Fruit fly (Drosophila melanogaster) whole organism, embryonic: ENCODE data around the gene CG33941.

Experiments
- Blimp-1 ChIP-seq: fragments of 200-800 bp; sonication (Bioruptor generic); optimal IDR thresholded peaks from 3 replicates; lab custom pipeline; 2018; ENCODE audit warnings: missing biosample characterization, missing genetic modification characterization, mild to moderate bottlenecking, moderate library complexity, missing genetic modification reagents
- CG10321 ChIP-seq: fragments of 200-800 bp; sonication (Bioruptor generic); IDR thresholded peaks from 2 replicates; pipeline ENCODE4 v1.3.6; 2022; ENCODE audit warnings: missing biosample characterization, missing genetic modification characterization
- CG11247 ChIP-seq: fragments of 200-800 bp; sonication (Bioruptor generic); IDR thresholded peaks from 2 replicates; pipeline ENCODE4 v1.3.6; 2022; ENCODE audit warnings: missing biosample characterization, missing genetic modification characterization
- CG11560 ChIP-seq: fragments of 200-800 bp; sonication (Bioruptor generic); IDR thresholded peaks from 3 replicates; pipeline ENCODE4 v1.3.6; 2022; ENCODE audit warnings: missing biosample characterization, missing genetic modification characterization
- CG12155 ChIP-seq: fragments of 200-800 bp; sonication (Bioruptor generic); optimal IDR thresholded peaks from 3 replicates; lab custom pipeline; 2016; ENCODE audit warnings: missing biosample characterization, missing genetic modification characterization
- CG13775 ChIP-seq: fragments of 200-800 bp; sonication (Bioruptor generic); optimal IDR thresholded peaks from 3 replicates; lab custom pipeline; 2017; ENCODE audit warnings: missing biosample characterization, mild to moderate bottlenecking, missing genetic modification characterization
- CG16779 ChIP-seq: fragments of 200-800 bp; sonication (Bioruptor generic); IDR thresholded peaks from 2 replicates; pipeline ENCODE4 v1.3.6; 2022; ENCODE audit warnings: missing biosample characterization, missing genetic modification characterization
- CG17802 ChIP-seq: fragments of 200-800 bp; sonication (Bioruptor generic); optimal IDR thresholded peaks from 2 replicates; lab custom pipeline; 2018; ENCODE audit warnings: missing biosample characterization, mild to moderate bottlenecking, missing genetic modification characterization, moderate library complexity
- CG18011 ChIP-seq: fragments of 200-800 bp; sonication (Bioruptor generic); optimal IDR thresholded peaks from 2 replicates; lab custom pipeline; 2017; ENCODE audit warnings: missing biosample characterization, missing genetic modification characterization, mild to moderate bottlenecking, moderate library complexity, missing genotype
- CG18619 ChIP-seq: fragments of 200-800 bp; sonication (Bioruptor generic); optimal IDR thresholded peaks from 3 replicates; lab custom pipeline; 2017; ENCODE audit warnings: missing biosample characterization, mild to moderate bottlenecking, missing genetic modification characterization
- CG18764 ChIP-seq: fragments of 200-800 bp; sonication (Bioruptor generic); optimal IDR thresholded peaks from 3 replicates; lab custom pipeline; 2016; ENCODE audit warnings: missing biosample characterization, missing genetic modification characterization
- CG31441 ChIP-seq: fragments of 200-800 bp; sonication (Bioruptor generic); IDR thresholded peaks from 2 replicates; pipeline ENCODE4 v1.3.6; 2022; ENCODE audit warnings: missing biosample characterization, missing genetic modification characterization
- CG4360 ChIP-seq: fragments of 200-800 bp; sonication (Bioruptor generic); IDR thresholded peaks from 2 replicates; pipeline ENCODE4 v1.3.6; 2022; ENCODE audit warnings: missing biosample characterization, missing genetic modification characterization
- CG4424 ChIP-seq: fragments of 200-800 bp; sonication (Bioruptor generic); optimal IDR thresholded peaks from 3 replicates; lab custom pipeline; 2016; ENCODE audit warnings: missing biosample characterization, missing genetic modification characterization
- CG5180 ChIP-seq: fragments of 200-800 bp; sonication (Bioruptor generic); optimal IDR thresholded peaks from 3 replicates; lab custom pipeline; 2017; ENCODE audit warnings: missing biosample characterization, missing genetic modification characterization, mild to moderate bottlenecking, moderate library complexity, missing genetic modification reagents
- CG6683 ChIP-seq: fragments of 200-800 bp; sonication (Bioruptor generic); optimal IDR thresholded peaks from 2 replicates; lab custom pipeline; 2017; ENCODE audit warnings: missing biosample characterization, mild to moderate bottlenecking, missing genetic modification characterization, missing genetic modification reagents
- CG6765 ChIP-seq: fragments of 200-800 bp; sonication (Bioruptor generic); optimal IDR thresholded peaks from 3 replicates; lab custom pipeline; 2017; ENCODE audit warnings: missing biosample characterization, mild to moderate bottlenecking, missing genetic modification characterization
- CG7357 ChIP-seq: fragments of 200-800 bp; sonication (Bioruptor generic); IDR thresholded peaks from 3 replicates; pipeline ENCODE4 v1.3.6; 2022; ENCODE audit warnings: missing biosample characterization, missing genetic modification characterization
- CG7556 ChIP-seq: fragments of 200-800 bp; sonication (Bioruptor generic); optimal IDR thresholded peaks from 2 replicates; lab custom pipeline; 2017; ENCODE audit warnings: missing biosample characterization, mild to moderate bottlenecking, missing genetic modification characterization
- CG8281 ChIP-seq: fragments of 200-800 bp; sonication (Bioruptor generic); optimal IDR thresholded peaks from 2 replicates; lab custom pipeline; 2018; ENCODE audit warnings: missing biosample characterization, mild to moderate bottlenecking, missing genetic modification characterization, moderate library complexity
- Dbx ChIP-seq: fragments of 200-800 bp; sonication (Bioruptor generic); IDR thresholded peaks from 3 replicates; pipeline ENCODE4 v1.3.6; 2022; ENCODE audit warnings: missing biosample characterization, missing genetic modification characterization
- Dll ChIP-seq: fragments of 200-800 bp; sonication (Bioruptor generic); IDR thresholded peaks from 4 replicates; pipeline ENCODE4 v1.3.6; 2022; ENCODE audit warnings: missing biosample characterization, missing genetic modification characterization; ENCODE audit not compliant: partially characterized antibody
- Hr51 ChIP-seq, 2 experiments: fragments of 200-800 bp; sonication (Bioruptor generic); optimal IDR thresholded peaks; 2 replicates in 1 of 2; 3 replicates in 1 of 2; lab custom pipeline; 2016 to 2018; ENCODE audit warnings: missing biosample characterization in 2 of 2, missing genetic modification characterization in 2 of 2, mild to moderate bottlenecking in 1 of 2, moderate library complexity in 1 of 2
- Kr ChIP-seq: fragments of 200-800 bp; sonication (Bioruptor generic); optimal IDR thresholded peaks from 2 replicates; lab custom pipeline; 2017; ENCODE audit warnings: missing biosample characterization, mild to moderate bottlenecking, missing genetic modification characterization
- MTF-1 ChIP-seq: fragments of 200-800 bp; sonication (Bioruptor generic); optimal IDR thresholded peaks from 2 replicates; lab custom pipeline; 2018; ENCODE audit warnings: missing biosample characterization, mild to moderate bottlenecking, missing genetic modification characterization, borderline replicate concordance
- Meics ChIP-seq: fragments of 200-800 bp; sonication (Bioruptor generic); optimal IDR thresholded peaks from 2 replicates; lab custom pipeline; 2017; ENCODE audit warnings: missing biosample characterization, mild to moderate bottlenecking, missing genetic modification characterization
- NfI ChIP-seq: fragments of 200-800 bp; sonication (Bioruptor generic); optimal IDR thresholded peaks from 3 replicates; lab custom pipeline; 2018; ENCODE audit warnings: missing biosample characterization, mild to moderate bottlenecking, missing genetic modification characterization, moderate library complexity
- Sin3A ChIP-seq: fragments of >200 bp; optimal IDR thresholded peaks from 2 replicates; lab custom pipeline; 2018
- Taf1 ChIP-seq: fragments of 200-800 bp; sonication (Bioruptor generic); IDR thresholded peaks from 2 replicates; pipeline ENCODE4 v1.3.6; 2022; ENCODE audit warnings: missing biosample characterization, missing genetic modification characterization
- abd-A ChIP-seq: fragments of 200-800 bp; sonication (Bioruptor generic); optimal IDR thresholded peaks from 3 replicates; lab custom pipeline; 2019; ENCODE audit warnings: missing biosample characterization, mild to moderate bottlenecking, missing genetic modification characterization, moderate library complexity
- al ChIP-seq: fragments of 200-800 bp; sonication (Bioruptor generic); IDR thresholded peaks from 2 replicates; pipeline ENCODE4 v1.3.6; 2022; ENCODE audit warnings: missing biosample characterization, missing genetic modification characterization
- bcd ChIP-seq: fragments of 200-800 bp; sonication (Bioruptor generic); optimal IDR thresholded peaks from 2 replicates; lab custom pipeline; 2017; ENCODE audit warnings: missing biosample characterization, mild to moderate bottlenecking, missing genetic modification characterization
- btn ChIP-seq: fragments of 200-800 bp; sonication (Bioruptor generic); optimal IDR thresholded peaks from 2 replicates; lab custom pipeline; 2016; ENCODE audit warnings: missing biosample characterization, missing genetic modification characterization
- croc ChIP-seq: fragments of 200-800 bp; sonication (Bioruptor generic); conservative IDR thresholded peaks from 3 replicates; pipeline ENCODE4 v1.3.6; 2022; ENCODE audit warnings: missing biosample characterization, missing genetic modification characterization
- cwo ChIP-seq: fragments of 200-800 bp; sonication (Bioruptor generic); optimal IDR thresholded peaks from 3 replicates; lab custom pipeline; 2017; ENCODE audit warnings: missing biosample characterization, missing genetic modification characterization, mild to moderate bottlenecking, moderate library complexity, missing genetic modification reagents
- disco-r ChIP-seq: fragments of 200-800 bp; sonication (Bioruptor generic); optimal IDR thresholded peaks from 2 replicates; lab custom pipeline; 2016; ENCODE audit warnings: missing biosample characterization, missing genetic modification characterization
- dmrt11E ChIP-seq: fragments of 200-800 bp; sonication (Bioruptor generic); optimal IDR thresholded peaks from 3 replicates; lab custom pipeline; 2018; ENCODE audit warnings: missing biosample characterization, mild to moderate bottlenecking, missing genetic modification characterization, moderate library complexity
- exex ChIP-seq: fragments of 200-800 bp; sonication (Bioruptor generic); optimal IDR thresholded peaks from 4 replicates; lab custom pipeline; 2018; ENCODE audit warnings: missing biosample characterization, mild to moderate bottlenecking, missing genetic modification characterization, moderate library complexity
- fd96Cb ChIP-seq: fragments of 200-800 bp; sonication (Bioruptor generic); optimal IDR thresholded peaks from 2 replicates; lab custom pipeline; 2018; ENCODE audit warnings: missing biosample characterization, mild to moderate bottlenecking, missing genetic modification characterization, moderate library complexity
- jumu ChIP-seq: fragments of 200-800 bp; sonication (Bioruptor generic); optimal IDR thresholded peaks from 3 replicates; lab custom pipeline; 2016; ENCODE audit warnings: missing biosample characterization, missing genetic modification characterization
- lbe ChIP-seq: fragments of 200-800 bp; sonication (Bioruptor generic); optimal IDR thresholded peaks from 2 replicates; lab custom pipeline; 2016; ENCODE audit warnings: missing biosample characterization, mild to moderate bottlenecking, missing genetic modification characterization
- lilli ChIP-seq: fragments of 200-800 bp; sonication (Bioruptor generic); optimal IDR thresholded peaks from 3 replicates; lab custom pipeline; 2016; ENCODE audit warnings: missing biosample characterization, missing genetic modification characterization
- nmo ChIP-seq: fragments of 200-800 bp; sonication (Bioruptor generic); optimal IDR thresholded peaks from 2 replicates; lab custom pipeline; 2018; ENCODE audit warnings: missing biosample characterization, mild to moderate bottlenecking, missing genetic modification characterization, moderate library complexity
- org-1 ChIP-seq: fragments of 200-800 bp; sonication (Bioruptor generic); optimal IDR thresholded peaks from 2 replicates; lab custom pipeline; 2017; ENCODE audit warnings: missing biosample characterization, missing genetic modification characterization
- pita ChIP-seq: fragments of 200-800 bp; sonication (Bioruptor generic); optimal IDR thresholded peaks from 2 replicates; lab custom pipeline; 2017; ENCODE audit warnings: missing biosample characterization, mild to moderate bottlenecking, missing genetic modification characterization
- sr ChIP-seq: fragments of 200-800 bp; sonication (Bioruptor generic); IDR thresholded peaks from 3 replicates; pipeline ENCODE4 v1.3.6; 2022; ENCODE audit warnings: missing biosample characterization, missing genetic modification characterization
- stc ChIP-seq: fragments of 200-800 bp; sonication (Bioruptor generic); IDR thresholded peaks from 2 replicates; pipeline ENCODE4 v1.3.6; 2022; ENCODE audit warnings: missing biosample characterization, missing genetic modification characterization
- unpg ChIP-seq: fragments of 200-800 bp; sonication (Bioruptor generic); optimal IDR thresholded peaks from 3 replicates; lab custom pipeline; 2018; ENCODE audit warnings: missing biosample characterization, mild to moderate bottlenecking, missing genetic modification characterization, moderate library complexity
- yki ChIP-seq: fragments of >200 bp; optimal IDR thresholded peaks from 3 replicates; lab custom pipeline; 2018

Gene CG33941

DNA sequence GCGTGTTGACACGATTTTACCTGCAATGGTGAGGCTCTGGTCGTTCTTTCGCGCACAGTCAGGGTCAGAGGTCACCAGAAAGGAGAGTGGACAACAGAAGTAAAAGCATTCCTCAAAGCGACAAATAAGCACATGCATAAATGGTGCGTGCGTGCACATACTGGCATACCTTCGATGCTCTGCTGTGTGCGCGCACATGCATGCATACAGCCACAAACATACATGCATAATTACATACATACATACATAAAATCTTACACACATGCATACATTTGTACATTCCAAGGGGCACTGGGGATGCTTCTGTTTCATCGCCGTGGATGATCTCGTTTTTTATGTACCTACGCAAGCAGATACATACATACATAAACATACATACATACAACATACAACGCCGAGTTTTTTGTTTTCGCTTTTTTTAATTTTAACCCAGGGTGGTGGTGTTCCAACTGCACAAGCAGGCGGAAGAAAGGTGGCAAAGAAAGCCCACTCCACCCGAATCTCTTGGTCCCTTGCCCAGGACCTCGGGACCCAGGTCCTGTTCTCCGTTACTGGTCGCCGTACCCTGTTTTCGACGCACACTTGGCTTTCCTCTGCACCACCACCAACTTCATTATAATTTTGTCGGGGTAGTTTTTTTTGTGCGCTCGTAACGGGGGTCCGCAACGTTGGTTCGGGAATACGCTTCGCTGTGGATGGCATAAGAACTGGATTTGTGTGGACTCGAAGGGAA is 21.7 kb downstream of the CG33941 start, which contains the start of gene Asator (continued):
- peak; percentile 14 for TF ChIP-seq exex (tag; lab: Kevin White, UChicago)
- peak; percentile 48 for TF ChIP-seq Kr (GFP tag; lab: Kevin White, UChicago)
- TF ChIP-seq al = no peak; the same call in 1 of the 2 replicates
- TF ChIP-seq NfI (GFP tag; lab: Kevin White, UChicago) = peak; percentile 47
- TF ChIP-seq CG11247 (GFP tag; lab: Robert Waterston, UW) = no peak
- TF ChIP-seq CG4360 = no peak; the same call in 1 of the 2 replicates
- TF ChIP-seq MTF-1 = no peak
- peak; percentile 72 for TF ChIP-seq Meics (GFP tag; lab: Kevin White, UChicago)
- peak; percentile 61; the same call in 1 of the 2 replicates for TF ChIP-seq CG16779 (GFP tag; lab: Robert Waterston, UW)
- no peak for TF ChIP-seq Taf1 (GFP tag; lab: Robert Waterston, UW)
- 0 out of 2 replicates have a peak, but pooled peaks have one; percentile 42 for TF ChIP-seq CG31441 (GFP tag; lab: Robert Waterston, UW)
- TF ChIP-seq nmo (GFP tag; lab: Kevin White, UChicago) = peak; percentile 47
- TF ChIP-seq Blimp-1 (GFP tag; lab: Kevin White, UChicago) = peak; percentile 37
- no peak for TF ChIP-seq pita (GFP tag; lab: Kevin White, UChicago)
- TF ChIP-seq CG10321 = no peak
- peak; percentile 51 for TF ChIP-seq org-1 (GFP tag; lab: Kevin White, UChicago)
- TF ChIP-seq Dll = peak; percentile 45; the same call in 1 of the 4 replicates
- peak; percentile 25 for TF ChIP-seq disco-r (GFP tag; lab: Kevin White, UChicago)
- no peak for TF ChIP-seq sr (GFP tag; lab: Robert Waterston, UW)
- TF ChIP-seq CG13775 (GFP tag; lab: Kevin White, UChicago) = peak; percentile 55
- TF ChIP-seq lilli (GFP tag; lab: Kevin White, UChicago) = peak; percentile 82
- TF ChIP-seq CG17802 = no peak
- peak; percentile 53 for TF ChIP-seq fd96Cb
- peak; percentile 91 for TF ChIP-seq abd-A (tag; lab: Kevin White, UChicago)
- no peak for TF ChIP-seq CG11560
- TF ChIP-seq bcd (GFP tag; lab: Kevin White, UChicago) = peak; percentile 51
- TF ChIP-seq lbe = no peak
- TF ChIP-seq CG4424 = peak; percentile 67
- TF ChIP-seq btn (GFP tag; lab: Kevin White, UChicago) = no peak
- peak; percentile 56 to 70 for TF ChIP-seq Hr51 (GFP tag; optimal IDR thresholded peaks at IDR 0.05; lab: Kevin White, UChicago)
- TF ChIP-seq CG8281 (tag; lab: Kevin White, UChicago) = no peak
- TF ChIP-seq Dbx = peak; percentile 58; the same call in 1 of the 3 replicates
- TF ChIP-seq Sin3A (lab: Kevin White, UChicago) = no peak
- TF ChIP-seq CG7556 (GFP tag; lab: Kevin White, UChicago) = peak; percentile 62
- no peak for TF ChIP-seq yki (lab: Kevin White, UChicago)
- no peak for TF ChIP-seq CG5180
- peak; percentile 66 for TF ChIP-seq dmrt11E (tag; lab: Kevin White, UChicago)
- TF ChIP-seq stc (GFP tag; lab: Robert Waterston, UW) = no peak
- peak; percentile 49 for TF ChIP-seq jumu (GFP tag; lab: Kevin White, UChicago)
- TF ChIP-seq CG18764 (GFP tag; lab: Kevin White, UChicago) = peak; percentile 44
- TF ChIP-seq cwo (GFP tag; lab: Kevin White, UChicago) = peak; percentile 54
- peak; percentile 23 for TF ChIP-seq CG6765 (GFP tag; lab: Kevin White, UChicago)
- TF ChIP-seq unpg (GFP tag; lab: Kevin White, UChicago) = peak; percentile 53
- TF ChIP-seq croc (GFP tag; lab: Robert Waterston, UW) = no peak
- peak; percentile 63 for TF ChIP-seq CG18619 (GFP tag; lab: Kevin White, UChicago)
- TF ChIP-seq CG6683 (GFP tag; lab: Kevin White, UChicago) = peak; percentile 49
- TF ChIP-seq CG12155 = peak; percentile 64
- TF ChIP-seq CG7357 (GFP tag; lab: Robert Waterston, UW) = no peak; the same call in 2 of the 3 replicates
- TF ChIP-seq CG18011 (GFP tag; lab: Kevin White, UChicago) = no peak
